Fruit fly (Drosophila melanogaster): ENCODE data around the gene euc.

DNA sequence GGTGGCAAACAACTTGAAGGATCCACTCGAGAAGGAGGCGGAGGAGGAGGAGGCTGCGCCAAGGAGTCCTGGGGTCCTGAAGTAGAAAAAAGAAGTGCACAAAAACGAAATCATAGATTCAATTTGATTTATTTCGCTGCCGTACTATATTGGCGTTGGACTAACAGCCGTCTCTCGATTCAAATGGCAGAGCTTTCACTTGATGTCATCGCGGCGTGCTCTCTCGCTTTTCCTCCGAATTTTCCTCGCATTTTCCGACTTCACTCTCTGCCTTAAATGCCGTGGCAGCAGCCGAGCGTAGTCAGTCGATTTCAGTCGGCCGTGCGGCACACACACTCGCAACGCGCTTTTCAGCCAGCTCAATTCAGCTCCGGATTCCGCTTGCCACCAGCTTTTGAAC, 28.7 kb downstream of the euc start, which contains the start of gene CG43732:
- no peak for TF ChIP-seq psq (optimal IDR thresholded peaks at IDR 0.05)
- no peak for TF ChIP-seq CG8478 (optimal IDR thresholded peaks at IDR 0.05)
